ENCODE assay signal across 1 worm cellular context in the genomic region with DNA sequence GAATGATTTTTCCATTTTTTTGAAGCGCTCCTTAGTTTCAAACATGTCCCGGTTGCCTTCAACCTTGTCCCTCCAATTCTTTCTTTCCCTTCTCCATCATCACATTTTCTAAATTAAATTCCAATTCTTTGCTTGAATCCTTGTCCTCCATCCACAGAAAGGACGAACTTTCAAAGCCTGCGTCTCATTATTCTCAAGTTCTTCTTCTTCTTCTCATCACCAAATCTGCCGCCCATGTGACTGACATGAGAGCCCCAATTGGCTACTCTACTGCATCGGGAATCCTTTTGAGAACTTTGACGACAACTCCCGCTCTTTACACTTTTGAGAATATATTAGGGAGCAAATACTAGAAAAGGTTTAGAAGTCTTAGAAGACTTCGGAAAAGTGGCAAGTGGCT.
TF ChIP-seq lines count a peak whose summit lies in the region.

No protein-coding gene starts in this region.

TF ChIP-seq in whole organism, L1 larva, 84 proteins besides CTCF, POLR2A, EP300 and RAD21 (continued from another document):
- no peak for TF ChIP-seq nhr-90 (tag; optimal IDR thresholded peaks at IDR 0.05; lab: Kevin White, UChicago; ENCODE audit: poor library complexity)
- no peak for TF ChIP-seq nhr-85 (tag; lab: Kevin White, UChicago)
- TF ChIP-seq mdl-1 (tag; optimal IDR thresholded peaks at IDR 0.05; lab: Kevin White, UChicago) = no peak
- TF ChIP-seq vab-15 (tag; optimal IDR thresholded peaks at IDR 0.05; lab: Kevin White, UChicago) = no peak
